Fruit fly (Drosophila melanogaster): ENCODE data around the gene spen.

The spen gene

DNA sequence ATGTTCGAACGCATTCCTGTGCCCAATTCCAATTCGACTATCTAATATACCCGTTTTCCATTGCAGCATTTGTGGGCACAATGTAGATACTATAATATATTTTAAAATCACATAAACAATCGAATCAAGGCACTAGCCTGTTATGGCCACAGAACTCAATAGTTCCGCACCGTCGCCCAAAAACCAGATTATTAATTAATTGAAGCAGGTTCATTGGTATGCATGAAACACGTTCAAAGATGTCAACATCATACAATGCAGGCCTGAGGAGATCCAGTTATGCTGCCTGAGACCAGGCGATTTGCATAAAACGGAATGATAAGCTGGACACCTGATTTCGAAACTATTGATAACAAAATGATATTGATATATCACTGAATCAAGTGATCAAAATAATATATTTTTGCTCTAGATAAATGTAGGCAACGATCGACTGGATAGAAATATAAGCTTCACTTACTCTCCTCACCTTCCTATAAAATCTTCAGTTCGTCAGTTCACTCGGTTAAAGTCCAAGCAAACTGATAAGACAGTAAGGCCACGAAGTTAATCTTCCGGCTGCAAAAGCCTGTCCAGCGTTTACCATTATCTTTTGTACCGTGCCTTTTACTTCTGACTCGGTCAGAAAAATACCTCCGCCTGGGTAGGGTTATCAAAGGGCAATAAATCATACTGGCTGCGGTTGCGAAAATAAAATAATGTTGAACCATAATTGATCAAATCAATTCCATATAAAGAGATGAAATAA, 23.3 kb upstream of the spen start (continued):
- TF ChIP-seq D19A (tag; optimal IDR thresholded peaks at IDR 0.05) (no peak), CG17359 (tag; optimal IDR thresholded peaks at IDR 0.05) (no peak), sima (GFP tag; optimal IDR thresholded peaks at IDR 0.05) (no peak), Adf1 (GFP tag; IDR thresholded peaks at IDR 0.05) (no peak), cg (GFP tag; optimal IDR thresholded peaks at IDR 0.05) (no peak), sens (GFP tag) (peak; percentile 76), CG12659 (GFP tag; optimal IDR thresholded peaks at IDR 0.05) (no peak), CG11504 (tag; optimal IDR thresholded peaks at IDR 0.05) (no peak), B-H1 (GFP tag; IDR thresholded peaks at IDR 0.05) (no peak), CG13894 (tag; optimal IDR thresholded peaks at IDR 0.05) (peak; percentile 26), Fer2 (tag; optimal IDR thresholded peaks at IDR 0.05) (no peak), zen2 (GFP tag; IDR thresholded peaks at IDR 0.05; ENCODE audit: partially characterized antibody) (no peak), ems (GFP tag; optimal IDR thresholded peaks at IDR 0.05) (no peak), CG6272 (GFP tag; IDR thresholded peaks at IDR 0.05) (no peak), Mes4 (GFP tag; optimal IDR thresholded peaks at IDR 0.05) (no peak), Hr78 (GFP tag; optimal IDR thresholded peaks at IDR 0.05) (peak in 1 of 2 experiments; percentile 17), Hr51 (GFP tag; optimal IDR thresholded peaks at IDR 0.05) (no peak), CG10565 (GFP tag; optimal IDR thresholded peaks at IDR 0.05) (no peak), CHES-1-like (GFP tag; optimal IDR thresholded peaks at IDR 0.05) (no peak), CG1233 (GFP tag; optimal IDR thresholded peaks at IDR 0.05) (no peak), CG10462 (GFP tag; optimal IDR thresholded peaks at IDR 0.05) (no peak), peb (GFP tag; IDR thresholded peaks at IDR 0.05) (no peak), Dek (tag; optimal IDR thresholded peaks at IDR 0.05) (no peak), Deaf1 (tag; optimal IDR thresholded peaks at IDR 0.05) (no peak), ftz-f1 (GFP tag; optimal IDR thresholded peaks at IDR 0.05) (no peak), br (optimal IDR thresholded peaks at IDR 0.05) (no peak), Hsf (GFP tag; optimal IDR thresholded peaks at IDR 0.05) (no peak), CG10147 (GFP tag; optimal IDR thresholded peaks at IDR 0.05) (no peak), CG6854 (GFP tag; optimal IDR thresholded peaks at IDR 0.05) (no peak), HLHmδ (GFP tag; optimal IDR thresholded peaks at IDR 0.05) (no peak), gfzf (GFP tag; optimal IDR thresholded peaks at IDR 0.05) (no peak), CG15011 (GFP tag; optimal IDR thresholded peaks at IDR 0.05) (no peak), tx (GFP tag; optimal IDR thresholded peaks at IDR 0.05) (no peak), esg (GFP tag; conservative IDR thresholded peaks at IDR 0.05) (no peak), Med (GFP tag) (peak; percentile 38), lbe (GFP tag; optimal IDR thresholded peaks at IDR 0.05) (no peak), Sox100B (GFP tag; optimal IDR thresholded peaks at IDR 0.05) (no peak), CG4404 (GFP tag; IDR thresholded peaks at IDR 0.05) (no peak), grn (GFP tag; optimal IDR thresholded peaks at IDR 0.05) (peak; percentile 45), stc (GFP tag; IDR thresholded peaks at IDR 0.05) (no peak), Jarid2 (GFP tag; optimal IDR thresholded peaks at IDR 0.05) (no peak), CG1529 (GFP tag; optimal IDR thresholded peaks at IDR 0.05) (no peak), CG6254 (GFP tag; optimal IDR thresholded peaks at IDR 0.05) (no peak), Eip74EF (GFP tag; optimal IDR thresholded peaks at IDR 0.05) (peak in 1 of 2 experiments; percentile 55), lmd (GFP tag; IDR thresholded peaks at IDR 0.05) (no peak), CG10959 (GFP tag; IDR thresholded peaks at IDR 0.05) (no peak), ase (GFP tag; IDR thresholded peaks at IDR 0.05) (no peak), repo (GFP tag; optimal IDR thresholded peaks at IDR 0.05) (no peak), CG6813 (GFP tag; optimal IDR thresholded peaks at IDR 0.05) (no peak), CG3838 (GFP tag; optimal IDR thresholded peaks at IDR 0.05) (no peak)
